Fruit fly (Drosophila melanogaster) whole organism: ENCODE results near the gene Mcm10.

Source experiments
- CG8478 ChIP-seq: fragments of >200 bp; optimal IDR thresholded peaks from 2 replicates; lab custom pipeline; 2018; ENCODE audit warnings: inconsistent platforms
- Dll ChIP-seq: fragments of >200 bp; optimal IDR thresholded peaks from 2 replicates; lab custom pipeline; 2017
- pan ChIP-seq: fragments of >200 bp; optimal IDR thresholded peaks from 2 replicates; lab custom pipeline; 2017
- usp ChIP-seq: fragments of >200 bp; optimal IDR thresholded peaks from 2 replicates; lab custom pipeline; 2017; ENCODE audit warnings: missing biosample characterization, missing genetic modification characterization, mixed read lengths

dm6 chr2L:21221778-21222177 lies 42.0 kb downstream of the Mcm10 start:
- TF ChIP-seq CG8478 (lab: Kevin White, UChicago): no peak
- TF ChIP-seq usp (GFP tag; lab: Kevin White, UChicago): no peak
- TF ChIP-seq pan (lab: Kevin White, UChicago): no peak
- no peak for TF ChIP-seq Dll (lab: Kevin White, UChicago)
